Worm (Caenorhabditis elegans) whole organism, young adult: ENCODE data around the gene gtf-2E1.

Experiments
- B0019.2 ChIP-seq: fragments of 200-800 bp; sonication (Bioruptor generic); conservative IDR thresholded peaks from 2 replicates; pipeline ENCODE4 v1.3.6; 2022; ENCODE audit warnings: missing genetic modification reagents, missing genetic modification characterization, missing compliant biosample characterization
- B0261.1 ChIP-seq: sonication (generic microtip); optimal IDR thresholded peaks from 2 replicates; lab custom pipeline; 2016; ENCODE audit warnings: mild to moderate bottlenecking, missing genetic modification characterization, moderate library complexity, missing compliant biosample characterization
- B0336.3 ChIP-seq: fragments of 200-800 bp; sonication (Bioruptor generic); IDR thresholded peaks from 2 replicates; pipeline ENCODE4 v1.3.6; 2022; ENCODE audit warnings: missing genetic modification characterization, missing compliant biosample characterization
- F37B4.10 ChIP-seq: fragments of 200-800 bp; sonication (Bioruptor generic); IDR thresholded peaks from 2 replicates; pipeline ENCODE4 v1.3.6; 2022; ENCODE audit warnings: missing genetic modification characterization, missing compliant biosample characterization
- K11D2.4 ChIP-seq: fragments of 200-800 bp; sonication (Bioruptor generic); IDR thresholded peaks from 2 replicates; pipeline ENCODE4 v1.3.6; 2022; ENCODE audit warnings: missing genetic modification reagents, missing genetic modification characterization, missing compliant biosample characterization
- K12H6.12 ChIP-seq: fragments of 200-800 bp; sonication (Bioruptor generic); optimal IDR thresholded peaks from 2 replicates; lab custom pipeline; 2018; ENCODE audit warnings: mild to moderate bottlenecking, missing genetic modification characterization, missing compliant biosample characterization
- Y95B8A.8 ChIP-seq: fragments of 200-800 bp; sonication (Bioruptor generic); IDR thresholded peaks from 2 replicates; pipeline ENCODE4 v1.3.6; 2022; ENCODE audit warnings: missing genetic modification reagents, missing genetic modification characterization, missing compliant biosample characterization
- ZK185.1 ChIP-seq: sonication (generic microtip); optimal IDR thresholded peaks from 2 replicates; lab custom pipeline; 2016; ENCODE audit warnings: mild to moderate bottlenecking, missing genetic modification characterization, missing compliant biosample characterization; ENCODE audit not compliant: poor library complexity, severe bottlenecking
- aptf-2 ChIP-seq: fragments of 200-800 bp; sonication (Bioruptor generic); conservative IDR thresholded peaks from 2 replicates; pipeline ENCODE4 v1.3.6; 2022; ENCODE audit warnings: missing genetic modification reagents, missing genetic modification characterization, missing compliant biosample characterization
- aptf-3 ChIP-seq: fragments of 200-800 bp; sonication (Bioruptor generic); IDR thresholded peaks from 2 replicates; pipeline ENCODE4 v1.3.6; 2022; ENCODE audit warnings: missing genetic modification characterization, missing compliant biosample characterization
- atf-7 ChIP-seq: sonication (generic microtip); optimal IDR thresholded peaks from 2 replicates; lab custom pipeline; 2017; ENCODE audit warnings: mild to moderate bottlenecking, missing genetic modification characterization, missing compliant biosample characterization
- attf-5 ChIP-seq: fragments of 200-800 bp; sonication (Bioruptor generic); optimal IDR thresholded peaks from 2 replicates; lab custom pipeline; 2018; ENCODE audit warnings: mild to moderate bottlenecking, missing genetic modification characterization, missing compliant biosample characterization
- bed-1 ChIP-seq: fragments of 200-800 bp; sonication (Bioruptor generic); IDR thresholded peaks from 2 replicates; pipeline ENCODE4 v1.3.6; 2022; ENCODE audit warnings: missing genetic modification reagents, missing genetic modification characterization, missing compliant biosample characterization
- ccch-3 ChIP-seq: fragments of 200-800 bp; sonication (Bioruptor generic); optimal IDR thresholded peaks from 2 replicates; lab custom pipeline; 2018; ENCODE audit warnings: mild to moderate bottlenecking, missing genetic modification characterization, missing compliant biosample characterization
- cebp-1 ChIP-seq, 2 experiments: fragments of 200-800 bp in 1 of 2; sonication (Bioruptor generic) in 1 of 2; sonication (generic microtip) in 1 of 2; IDR thresholded peaks in 1 of 2; optimal IDR thresholded peaks in 1 of 2; 2 replicates each; pipeline versions ENCODE4 v1.3.6 to Lab custom; 2017 to 2022; ENCODE audit warnings: missing compliant biosample characterization in 2 of 2, missing genetic modification characterization in 2 of 2, mild to moderate bottlenecking in 1 of 2, missing genetic modification reagents in 1 of 2, moderate library complexity in 1 of 2
- ceh-27 ChIP-seq: fragments of 200-800 bp; sonication (Bioruptor generic); optimal IDR thresholded peaks from 2 replicates; lab custom pipeline; 2018; ENCODE audit warnings: mild to moderate bottlenecking, missing genetic modification characterization, moderate library complexity, missing compliant biosample characterization
- ceh-79 ChIP-seq: sonication (generic microtip); optimal IDR thresholded peaks from 2 replicates; lab custom pipeline; 2017; ENCODE audit warnings: mild to moderate bottlenecking, missing genetic modification characterization, missing compliant biosample characterization
- dpl-1 ChIP-seq: fragments of 150-350 bp; optimal IDR thresholded peaks from 2 replicates; lab custom pipeline; 2014; ENCODE audit warnings: missing biosample characterization, missing genetic modification reagents, missing genetic modification characterization
- egl-44 ChIP-seq: fragments of 200-800 bp; sonication (Bioruptor generic); IDR thresholded peaks from 2 replicates; pipeline ENCODE4 v1.3.6; 2022; ENCODE audit warnings: missing genetic modification reagents, missing genetic modification characterization, missing compliant biosample characterization
- hlh-12 ChIP-seq: sonication (generic microtip); optimal IDR thresholded peaks from 2 replicates; lab custom pipeline; 2016; ENCODE audit warnings: missing genetic modification characterization, missing compliant biosample characterization
- hmg-20 ChIP-seq: fragments of 200-800 bp; sonication (Bioruptor generic); IDR thresholded peaks from 2 replicates; pipeline ENCODE4 v1.3.6; 2022; ENCODE audit warnings: missing genetic modification reagents, missing genetic modification characterization, missing compliant biosample characterization
- hrde-1 ChIP-seq: sonication (generic microtip); optimal IDR thresholded peaks from 2 replicates; lab custom pipeline; 2016; ENCODE audit warnings: missing genetic modification characterization, mild to moderate bottlenecking, missing compliant biosample characterization, moderate library complexity, missing genotype, missing genetic modification reagents, borderline replicate concordance
- hsf-1 ChIP-seq: fragments of 200-800 bp; sonication (Bioruptor generic); IDR thresholded peaks from 2 replicates; pipeline ENCODE4 v1.3.6; 2022; ENCODE audit warnings: missing genetic modification reagents, missing genetic modification characterization, missing compliant biosample characterization
- lin-54 ChIP-seq: fragments of 200-800 bp; sonication (Bioruptor generic); optimal IDR thresholded peaks from 2 replicates; lab custom pipeline; 2018; ENCODE audit warnings: mild to moderate bottlenecking, missing genetic modification characterization, missing compliant biosample characterization
- lir-1 ChIP-seq: fragments of 200-800 bp; sonication (Bioruptor generic); conservative IDR thresholded peaks from 2 replicates; pipeline ENCODE4 v1.3.6; 2022; ENCODE audit warnings: missing genetic modification reagents, missing genetic modification characterization, missing compliant biosample characterization
- madf-6 ChIP-seq: fragments of 200-800 bp; sonication (Bioruptor generic); IDR thresholded peaks from 2 replicates; pipeline ENCODE4 v1.3.6; 2022; ENCODE audit warnings: missing genetic modification reagents, missing genetic modification characterization, missing compliant biosample characterization
- mxl-1 ChIP-seq: sonication (generic microtip); optimal IDR thresholded peaks from 2 replicates; lab custom pipeline; 2016; ENCODE audit warnings: missing genetic modification characterization, missing compliant biosample characterization
- nfya-1 ChIP-seq: sonication (generic microtip); optimal IDR thresholded peaks from 2 replicates; lab custom pipeline; 2017; ENCODE audit warnings: antibody characterized with exemption, missing compliant biosample characterization, missing genetic modification characterization, borderline replicate concordance; ENCODE audit not compliant: insufficient read depth
- nhr-120 ChIP-seq: fragments of 200-800 bp; sonication (Bioruptor generic); IDR thresholded peaks from 2 replicates; pipeline ENCODE4 v1.3.6; 2022; ENCODE audit warnings: missing genetic modification characterization, missing compliant biosample characterization
- nhr-27 ChIP-seq: fragments of 200-800 bp; sonication (Bioruptor generic); optimal IDR thresholded peaks from 2 replicates; lab custom pipeline; 2018; ENCODE audit warnings: mild to moderate bottlenecking, missing genetic modification characterization, moderate library complexity, missing compliant biosample characterization
- nhr-90 ChIP-seq: sonication (generic microtip); optimal IDR thresholded peaks from 2 replicates; lab custom pipeline; 2016; ENCODE audit warnings: missing genotype, mild to moderate bottlenecking, missing genetic modification characterization, missing compliant biosample characterization
- pha-4 ChIP-seq: fragments of 150-350 bp; sonication (generic microtip); optimal IDR thresholded peaks from 2 replicates; lab custom pipeline; 2014; ENCODE audit warnings: missing biosample characterization, missing genetic modification reagents, missing genetic modification characterization
- rcor-1 ChIP-seq: fragments of 200-800 bp; sonication (Bioruptor generic); IDR thresholded peaks from 2 replicates; pipeline ENCODE4 v1.3.6; 2022; ENCODE audit warnings: missing genetic modification reagents, missing genetic modification characterization, missing compliant biosample characterization
- repo-1 ChIP-seq: sonication (generic microtip); optimal IDR thresholded peaks from 2 replicates; lab custom pipeline; 2017; ENCODE audit warnings: mild to moderate bottlenecking, missing genetic modification characterization, missing compliant biosample characterization
- rpc-1 ChIP-seq, 2 experiments: fragments of 150-350 bp in 1 of 2; sonication (generic microtip) in 1 of 2; optimal IDR thresholded peaks; 2 replicates each; lab custom pipeline; 2014 to 2018; ENCODE audit warnings: missing biosample characterization in 1 of 2, missing genetic modification characterization in 1 of 2, missing genetic modification reagents in 1 of 2, missing genotype in 1 of 2
- snpc-1.3 ChIP-seq: sonication (generic microtip); optimal IDR thresholded peaks from 2 replicates; lab custom pipeline; 2017; ENCODE audit warnings: missing genetic modification characterization, mild to moderate bottlenecking, missing compliant biosample characterization, antibody characterized with exemption, moderate library complexity, missing genotype, missing genetic modification reagents; ENCODE audit not compliant: insufficient read depth
- somi-1 ChIP-seq: fragments of 200-800 bp; sonication (Bioruptor generic); optimal IDR thresholded peaks from 2 replicates; lab custom pipeline; 2018; ENCODE audit warnings: mild to moderate bottlenecking, missing genetic modification characterization, missing compliant biosample characterization
- sptf-2 ChIP-seq: fragments of 200-800 bp; sonication (Bioruptor generic); optimal IDR thresholded peaks from 2 replicates; lab custom pipeline; 2018; ENCODE audit warnings: mild to moderate bottlenecking, missing genetic modification characterization, missing compliant biosample characterization
- unc-130 ChIP-seq: sonication (generic microtip); optimal IDR thresholded peaks from 2 replicates; lab custom pipeline; 2016; ENCODE audit warnings: missing genetic modification reagents, missing genetic modification characterization, missing compliant biosample characterization
- unc-62 ChIP-seq: fragments of 150-350 bp; optimal IDR thresholded peaks from 2 replicates; lab custom pipeline; 2014; ENCODE audit warnings: missing biosample characterization, missing genetic modification reagents, missing genetic modification characterization
- zfh-2 ChIP-seq: fragments of 200-800 bp; sonication (Bioruptor generic); conservative IDR thresholded peaks from 2 replicates; pipeline ENCODE4 v1.3.6; 2022; ENCODE audit warnings: missing genetic modification reagents, missing genetic modification characterization, missing compliant biosample characterization
- ztf-18 ChIP-seq: sonication (generic microtip); optimal IDR thresholded peaks from 2 replicates; lab custom pipeline; 2016; ENCODE audit warnings: missing genotype, mild to moderate bottlenecking, missing genetic modification characterization, missing compliant biosample characterization
- ztf-22 ChIP-seq: fragments of 200-800 bp; sonication (Bioruptor generic); optimal IDR thresholded peaks from 2 replicates; lab custom pipeline; 2018; ENCODE audit warnings: mild to moderate bottlenecking, missing genetic modification characterization, moderate library complexity, missing compliant biosample characterization
- ztf-26 ChIP-seq: sonication (generic microtip); optimal IDR thresholded peaks from 2 replicates; lab custom pipeline; 2017; ENCODE audit warnings: missing genetic modification characterization, missing compliant biosample characterization
- ztf-3 ChIP-seq: fragments of 200-800 bp; sonication (Bioruptor generic); optimal IDR thresholded peaks from 2 replicates; lab custom pipeline; 2018; ENCODE audit warnings: mild to moderate bottlenecking, missing genetic modification characterization, missing compliant biosample characterization

The gtf-2E1 gene

DNA sequence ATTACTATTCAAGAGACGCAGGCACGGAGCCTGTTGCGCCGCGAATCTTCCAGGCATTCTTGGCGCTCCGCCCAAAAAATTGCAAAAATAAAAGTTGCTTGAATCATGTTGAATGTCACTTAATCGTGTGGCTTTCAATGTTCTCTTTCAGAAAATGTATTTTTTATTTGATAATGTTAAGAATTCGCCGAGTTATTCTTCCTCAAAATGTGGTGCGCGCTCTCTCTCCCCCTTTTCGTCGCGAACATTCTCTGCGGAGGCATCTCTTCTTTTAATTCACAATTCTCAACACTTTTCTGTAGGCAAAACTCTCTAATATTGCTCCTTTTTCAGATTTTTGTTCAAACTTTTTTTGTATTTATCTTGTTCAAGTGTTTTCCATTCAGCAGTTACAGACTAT, 23.3 kb downstream of the gtf-2E1 start (continued):
- TF ChIP-seq hlh-12 (tag; lab: Kevin White, UChicago): no peak
- peak; percentile 78 for TF ChIP-seq ztf-18 (tag; lab: Kevin White, UChicago)
- peak; percentile 42 for TF ChIP-seq B0261.1 (tag; lab: Kevin White, UChicago)
- no peak for TF ChIP-seq ztf-22
- TF ChIP-seq aptf-3 (GFP tag; lab: Robert Waterston, UW): peak; percentile 24; the same call in 1 of the 2 replicates
- TF ChIP-seq lir-1 (GFP tag; lab: Robert Waterston, UW): peak; percentile 96
- peak; percentile 78 for TF ChIP-seq aptf-2 (GFP tag; lab: Robert Waterston, UW)
- TF ChIP-seq attf-5 (GFP tag; lab: Kevin White, UChicago): peak; percentile 91
- TF ChIP-seq ccch-3: peak; percentile 76
- TF ChIP-seq ztf-26 (tag; lab: Kevin White, UChicago): peak; percentile 97
- peak; percentile 96 for TF ChIP-seq atf-7 (tag; lab: Kevin White, UChicago)
- TF ChIP-seq nhr-27 (tag; lab: Kevin White, UChicago): peak; percentile 29
- peak; percentile 83 for TF ChIP-seq unc-130 (GFP tag; lab: Kevin White, UChicago)
- peak; percentile 99 for TF ChIP-seq K12H6.12 (tag; lab: Kevin White, UChicago)
- peak; percentile 93 for TF ChIP-seq lin-54 (GFP tag; lab: Kevin White, UChicago)
- no peak for TF ChIP-seq nfya-1 (tag; lab: Kevin White, UChicago)
- no peak for TF ChIP-seq mxl-1 (tag; lab: Kevin White, UChicago)

DNA sequence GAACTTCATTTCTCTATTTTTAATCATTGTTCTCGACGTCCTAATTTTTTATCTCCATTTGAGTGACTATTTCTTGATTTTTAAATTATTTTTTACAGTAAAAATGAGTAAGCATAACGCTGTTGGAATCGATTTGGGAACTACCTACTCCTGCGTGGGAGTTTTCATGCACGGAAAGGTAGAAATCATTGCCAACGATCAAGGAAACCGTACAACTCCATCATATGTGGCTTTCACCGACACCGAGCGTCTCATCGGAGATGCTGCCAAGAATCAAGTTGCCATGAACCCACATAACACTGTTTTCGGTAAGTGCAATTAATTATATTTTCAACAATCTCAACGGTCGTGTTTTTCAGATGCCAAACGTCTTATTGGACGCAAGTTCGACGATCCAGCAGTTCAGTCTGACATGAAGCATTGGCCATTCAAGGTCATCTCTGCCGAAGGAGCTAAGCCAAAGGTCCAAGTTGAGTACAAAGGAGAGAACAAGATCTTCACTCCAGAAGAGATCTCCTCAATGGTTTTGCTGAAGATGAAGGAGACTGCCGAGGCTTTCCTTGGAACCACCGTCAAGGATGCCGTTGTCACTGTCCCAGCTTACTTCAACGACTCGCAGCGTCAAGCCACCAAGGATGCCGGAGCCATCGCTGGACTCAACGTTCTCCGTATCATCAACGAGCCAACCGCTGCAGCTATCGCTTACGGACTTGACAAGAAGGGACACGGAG, 23.9 kb downstream of the gtf-2E1 start, which contains the start of gene hsp-1:
hsp-1 (plus strand) TSS at position 99 of the 731 bp plus-strand sequence.
- TF ChIP-seq K11D2.4: no peak
- no peak for TF ChIP-seq ztf-18 (tag; lab: Kevin White, UChicago)
- no peak for TF ChIP-seq snpc-1.3
- no peak for TF ChIP-seq nhr-120 (GFP tag; lab: Robert Waterston, UW)
- TF ChIP-seq hsf-1 (GFP tag; lab: Robert Waterston, UW): peak; percentile 6
- no peak for TF ChIP-seq hrde-1
- TF ChIP-seq ZK185.1 (tag; lab: Kevin White, UChicago): peak; percentile 45
- TF ChIP-seq zfh-2: peak; percentile 81; the same call in 1 of the 2 replicates
- peak; percentile 8 for TF ChIP-seq repo-1 (tag; lab: Kevin White, UChicago)
- TF ChIP-seq egl-44 (GFP tag; lab: Robert Waterston, UW): peak; percentile 14; the same call in 1 of the 2 replicates
- TF ChIP-seq bed-1: no peak
- peak; percentile 40 for TF ChIP-seq ceh-27 (GFP tag; lab: Kevin White, UChicago)
- 0 out of 2 replicates have a peak, but pooled peaks have one; percentile 66 for TF ChIP-seq Y95B8A.8 (GFP tag; lab: Robert Waterston, UW)
- no peak for TF ChIP-seq B0019.2 (GFP tag; lab: Robert Waterston, UW)
- 0 out of 2 replicates have a peak, but pooled peaks have one; percentile 23 for TF ChIP-seq rcor-1 (GFP tag; lab: Robert Waterston, UW)
- no peak for TF ChIP-seq sptf-2 (GFP tag; lab: Kevin White, UChicago)
- TF ChIP-seq rpc-1 (optimal IDR thresholded peaks at IDR 0.05; lab: Kevin White, UChicago): no peak
- no peak for TF ChIP-seq rpc-1 (tag; optimal IDR thresholded peaks at IDR 0.05; lab: Kevin White, UChicago)
- TF ChIP-seq F37B4.10 (GFP tag; lab: Robert Waterston, UW): no peak
- TF ChIP-seq madf-6 (GFP tag; lab: Robert Waterston, UW): peak; percentile 25; the same call in 1 of the 2 replicates
- no peak for TF ChIP-seq unc-62
- peak; percentile 30; the same call in 1 of the 2 replicates for TF ChIP-seq aptf-3 (GFP tag; lab: Robert Waterston, UW)
- peak; percentile 13 for TF ChIP-seq B0336.3
- TF ChIP-seq cebp-1 (GFP tag; IDR thresholded peaks at IDR 0.05; lab: Robert Waterston, UW): no peak
- peak; percentile 14 for TF ChIP-seq cebp-1 (tag; optimal IDR thresholded peaks at IDR 0.05; lab: Kevin White, UChicago)
- TF ChIP-seq somi-1 (GFP tag; lab: Kevin White, UChicago): no peak
- TF ChIP-seq nhr-90 (tag; lab: Kevin White, UChicago): no peak
- no peak for TF ChIP-seq hmg-20
- no peak for TF ChIP-seq ztf-3 (GFP tag; lab: Kevin White, UChicago)
- TF ChIP-seq pha-4 (tag; lab: Kevin White, UChicago): no peak
- TF ChIP-seq dpl-1 (GFP tag; lab: Kevin White, UChicago): no peak
- no peak for TF ChIP-seq ceh-79
